Fruit fly (Drosophila melanogaster): ENCODE results near the gene CG43295.

CG43295 gene

DNA sequence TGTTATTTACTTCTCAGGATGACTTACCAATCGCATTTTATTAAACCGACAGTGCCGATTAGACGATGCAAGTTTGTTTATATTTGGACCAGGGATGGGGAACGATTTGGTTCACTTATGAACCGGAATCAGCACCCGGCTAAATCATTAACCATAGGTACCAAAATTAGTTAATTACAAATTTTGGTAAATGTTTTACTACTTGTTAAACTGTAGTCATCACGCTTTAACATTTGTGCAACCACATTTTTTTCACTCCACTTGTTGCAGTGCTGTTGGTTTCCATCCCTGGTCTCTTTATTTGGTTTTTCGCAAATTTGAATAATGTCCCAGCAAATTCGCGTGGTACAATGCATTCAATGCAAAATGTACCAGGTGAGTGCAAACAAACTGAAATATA lies at the start of gene CG43295, which contains the start of gene IntS9:
CG43295 (plus strand) TSS at position 325 of the 400 bp plus-strand sequence.
IntS9 (minus strand) TSS at position 100 of the 400 bp plus-strand sequence.
- peak; percentile 88 for TF ChIP-seq Ets21C (GFP tag; optimal IDR thresholded peaks at IDR 0.05)
- peak; percentile 83 for TF ChIP-seq CG8319 (GFP tag; optimal IDR thresholded peaks at IDR 0.05)
- no peak for TF ChIP-seq topi (GFP tag; optimal IDR thresholded peaks at IDR 0.05)
- TF ChIP-seq Eip93F (GFP tag; optimal IDR thresholded peaks at IDR 0.05), result peak; percentile 30
- no peak for TF ChIP-seq CG6808 (GFP tag; optimal IDR thresholded peaks at IDR 0.05)
- TF ChIP-seq cyc (GFP tag; optimal IDR thresholded peaks at IDR 0.05), result peak; percentile 91
- TF ChIP-seq CG4318 (GFP tag; optimal IDR thresholded peaks at IDR 0.05), result no peak
- peak; percentile 46 for TF ChIP-seq fkh (GFP tag; optimal IDR thresholded peaks at IDR 0.05)
- peak; percentile 76 for TF ChIP-seq CG3032 (tag; optimal IDR thresholded peaks at IDR 0.05)
- TF ChIP-seq Hr4 (GFP tag; optimal IDR thresholded peaks at IDR 0.05), result no peak
- no peak for TF ChIP-seq CG6276 (GFP tag; optimal IDR thresholded peaks at IDR 0.05)
- peak; percentile 87 for TF ChIP-seq CG10631 (GFP tag; optimal IDR thresholded peaks at IDR 0.05)
- no peak for TF ChIP-seq CG10669 (GFP tag; optimal IDR thresholded peaks at IDR 0.05)
- TF ChIP-seq CG6792 (GFP tag; optimal IDR thresholded peaks at IDR 0.05), result peak; percentile 85
- TF ChIP-seq Eip75B (GFP tag; optimal IDR thresholded peaks at IDR 0.05), result no peak
- peak; percentile 77 for TF ChIP-seq CG7368 (GFP tag; optimal IDR thresholded peaks at IDR 0.05)
- TF ChIP-seq eg (GFP tag; IDR thresholded peaks at IDR 0.05), result peak; percentile 87
- peak; percentile 58 for TF ChIP-seq fd59A (GFP tag; optimal IDR thresholded peaks at IDR 0.05)
- TF ChIP-seq CG31627 (GFP tag; optimal IDR thresholded peaks at IDR 0.05), result peak; percentile 92
- TF ChIP-seq CG15336 (GFP tag; IDR thresholded peaks at IDR 0.05), result peak; percentile 80
- no peak for TF ChIP-seq CG1621 (tag; optimal IDR thresholded peaks at IDR 0.05)
- TF ChIP-seq CG6163 (GFP tag; IDR thresholded peaks at IDR 0.05), result peak; percentile 91
- peak; percentile 92 for TF ChIP-seq Hr39 (GFP tag; optimal IDR thresholded peaks at IDR 0.05)
- no peak for TF ChIP-seq dsx (GFP tag; optimal IDR thresholded peaks at IDR 0.05; ENCODE audit: poor library complexity, severe bottlenecking)
- no peak for TF ChIP-seq net (GFP tag; optimal IDR thresholded peaks at IDR 0.05)
- peak in 1 of 2 experiments; percentile 62 for TF ChIP-seq salr (GFP tag; optimal IDR thresholded peaks at IDR 0.05)
- TF ChIP-seq Lpt (GFP tag; optimal IDR thresholded peaks at IDR 0.05), result no peak
- peak; percentile 64 for TF ChIP-seq CG11294 (GFP tag; IDR thresholded peaks at IDR 0.05)
- TF ChIP-seq CG34406 (GFP tag; optimal IDR thresholded peaks at IDR 0.05), result no peak
- TF ChIP-seq CG9139 (GFP tag; optimal IDR thresholded peaks at IDR 0.05), result no peak
- TF ChIP-seq Sox15 (GFP tag; optimal IDR thresholded peaks at IDR 0.05), result peak; percentile 76
- TF ChIP-seq acj6 (GFP tag; optimal IDR thresholded peaks at IDR 0.05), result peak; percentile 91
- no peak for TF ChIP-seq CG16779 (tag; optimal IDR thresholded peaks at IDR 0.05)
- TF ChIP-seq Met (GFP tag; optimal IDR thresholded peaks at IDR 0.05), result no peak
- no peak; the same call in 2 of the 3 replicates for TF ChIP-seq CG8119 (GFP tag; IDR thresholded peaks at IDR 0.05)
- TF ChIP-seq Gug (GFP tag; IDR thresholded peaks at IDR 0.05), result peak; percentile 70
- no peak for TF ChIP-seq Blimp-1 (GFP tag; optimal IDR thresholded peaks at IDR 0.05)
- TF ChIP-seq Eip78C (GFP tag), result no peak
- peak; percentile 90 for TF ChIP-seq lz (GFP tag; optimal IDR thresholded peaks at IDR 0.05)
- TF ChIP-seq vri (GFP tag; optimal IDR thresholded peaks at IDR 0.05), result no peak
- TF ChIP-seq CG32006 (GFP tag; optimal IDR thresholded peaks at IDR 0.05), result no peak
- TF ChIP-seq achi (GFP tag; optimal IDR thresholded peaks at IDR 0.05), result no peak
- no peak for TF ChIP-seq Sox102F (GFP tag; optimal IDR thresholded peaks at IDR 0.05)
- TF ChIP-seq CG11762 (GFP tag; optimal IDR thresholded peaks at IDR 0.05; ENCODE audit: insufficient read depth), result peak; percentile 84
- peak; percentile 97 for TF ChIP-seq Sox14 (GFP tag; optimal IDR thresholded peaks at IDR 0.05)
- no peak for TF ChIP-seq CG6854 (GFP tag; optimal IDR thresholded peaks at IDR 0.05)
- TF ChIP-seq esn (GFP tag; optimal IDR thresholded peaks at IDR 0.05), result peak; percentile 93
- TF ChIP-seq dac (GFP tag; optimal IDR thresholded peaks at IDR 0.05), result no peak
- no peak for TF ChIP-seq spab (GFP tag; optimal IDR thresholded peaks at IDR 0.05)
- peak; percentile 75 for TF ChIP-seq CG8632 (GFP tag; optimal IDR thresholded peaks at IDR 0.05)
- no peak for TF ChIP-seq CG3919 (GFP tag; optimal IDR thresholded peaks at IDR 0.05)
- TF ChIP-seq Smox (GFP tag; optimal IDR thresholded peaks at IDR 0.05), result no peak
- peak; percentile 77 for TF ChIP-seq Hr38 (GFP tag; optimal IDR thresholded peaks at IDR 0.05)

Measured in whole organism, prepupa.